Fruit fly (Drosophila melanogaster): ENCODE results near the gene CG18249.

- TF ChIP-seq Sox14 (GFP tag; optimal IDR thresholded peaks at IDR 0.05) = no peak
- TF ChIP-seq Hr38 (GFP tag; optimal IDR thresholded peaks at IDR 0.05) = no peak
- no peak for TF ChIP-seq vri (GFP tag; optimal IDR thresholded peaks at IDR 0.05)
Observed at dm6 chr3R:8204730-8205129, 15.2 kb upstream of the CG18249 start, which contains the start of gene CheA84a.

Data from whole organism, prepupa.